Worm (Caenorhabditis elegans) whole organism, late embryonic: Measurements from ENCODE around the gene rmd-1.

Experiments
- C08G9.2 ChIP-seq: sonication (generic microtip); optimal IDR thresholded peaks from 2 replicates; lab custom pipeline; 2016; ENCODE audit warnings: mild to moderate bottlenecking, missing genetic modification characterization, moderate library complexity, missing compliant biosample characterization
- C38D4.7 ChIP-seq: fragments of 200-800 bp; sonication (Bioruptor generic); optimal IDR thresholded peaks from 2 replicates; lab custom pipeline; 2018; ENCODE audit warnings: mild to moderate bottlenecking, missing genetic modification characterization, moderate library complexity, missing compliant biosample characterization
- F13H6.1 ChIP-seq: sonication (generic microtip); optimal IDR thresholded peaks from 2 replicates; lab custom pipeline; 2016; ENCODE audit warnings: missing genetic modification characterization, missing compliant biosample characterization
- K02D7.2 ChIP-seq: sonication (generic microtip); optimal IDR thresholded peaks from 2 replicates; lab custom pipeline; 2017; ENCODE audit warnings: mild to moderate bottlenecking, missing genetic modification characterization, missing compliant biosample characterization
- K09A11.1 ChIP-seq: sonication (generic microtip); optimal IDR thresholded peaks from 2 replicates; lab custom pipeline; 2017; ENCODE audit warnings: antibody characterized with exemption, mild to moderate bottlenecking, missing genetic modification characterization, missing compliant biosample characterization; ENCODE audit not compliant: insufficient read depth
- T23F11.4 ChIP-seq: fragments of 200-800 bp; sonication (Bioruptor generic); optimal IDR thresholded peaks from 2 replicates; lab custom pipeline; 2018; ENCODE audit warnings: mild to moderate bottlenecking, missing genetic modification characterization, missing compliant biosample characterization
- ama-1 ChIP-seq: fragments of 150-350 bp; optimal IDR thresholded peaks from 2 replicates; lab custom pipeline; 2014
- ceh-14 ChIP-seq: sonication (generic microtip); optimal IDR thresholded peaks from 2 replicates; lab custom pipeline; 2016; ENCODE audit warnings: missing genotype, missing genetic modification characterization, missing compliant biosample characterization
- ceh-18 ChIP-seq: sonication (generic microtip); optimal IDR thresholded peaks from 2 replicates; lab custom pipeline; 2016; ENCODE audit warnings: missing genetic modification characterization, missing compliant biosample characterization
- ceh-19 ChIP-seq: fragments of 200-800 bp; sonication (Bioruptor generic); optimal IDR thresholded peaks from 2 replicates; lab custom pipeline; 2018; ENCODE audit warnings: mild to moderate bottlenecking, missing genetic modification characterization, missing compliant biosample characterization
- ceh-2 ChIP-seq: sonication (generic microtip); optimal IDR thresholded peaks from 2 replicates; lab custom pipeline; 2016; ENCODE audit warnings: missing genotype, missing genetic modification characterization, missing compliant biosample characterization
- ceh-22 ChIP-seq: sonication (generic microtip); optimal IDR thresholded peaks from 2 replicates; lab custom pipeline; 2017; ENCODE audit warnings: missing biosample characterization, missing genetic modification characterization
- ceh-24 ChIP-seq: sonication (generic microtip); optimal IDR thresholded peaks from 2 replicates; lab custom pipeline; 2016; ENCODE audit warnings: mild to moderate bottlenecking, missing genetic modification characterization, missing compliant biosample characterization
- ceh-31 ChIP-seq: sonication (generic microtip); optimal IDR thresholded peaks from 2 replicates; lab custom pipeline; 2016; ENCODE audit warnings: missing genetic modification characterization, missing compliant biosample characterization
- ceh-34 ChIP-seq: sonication (generic microtip); optimal IDR thresholded peaks from 2 replicates; lab custom pipeline; 2016; ENCODE audit warnings: mild to moderate bottlenecking, missing genetic modification characterization, missing compliant biosample characterization
- ceh-45 ChIP-seq: fragments of 200-800 bp; sonication (Bioruptor generic); IDR thresholded peaks from 2 replicates; pipeline ENCODE4 v1.3.6; 2022; ENCODE audit warnings: missing genetic modification reagents, missing genetic modification characterization, missing compliant biosample characterization
- ceh-9 ChIP-seq: sonication (generic microtip); optimal IDR thresholded peaks from 2 replicates; lab custom pipeline; 2016; ENCODE audit warnings: mild to moderate bottlenecking, missing genetic modification characterization, inconsistent platforms, missing compliant biosample characterization
- che-1 ChIP-seq: sonication (generic microtip); optimal IDR thresholded peaks from 2 replicates; lab custom pipeline; 2016; ENCODE audit warnings: mild to moderate bottlenecking, missing genetic modification characterization, missing compliant biosample characterization
- dmd-4 ChIP-seq: sonication (generic microtip); optimal IDR thresholded peaks from 2 replicates; lab custom pipeline; 2016; ENCODE audit warnings: borderline replicate concordance, missing genetic modification characterization, missing compliant biosample characterization
- dve-1 ChIP-seq: sonication (generic microtip); optimal IDR thresholded peaks from 2 replicates; lab custom pipeline; 2017; ENCODE audit warnings: antibody characterized with exemption, mild to moderate bottlenecking, missing genetic modification characterization, missing compliant biosample characterization
- elt-2 ChIP-seq: sonication (generic microtip); optimal IDR thresholded peaks from 2 replicates; lab custom pipeline; 2016; ENCODE audit warnings: missing genetic modification reagents, missing genetic modification characterization, missing compliant biosample characterization
- eyg-1 ChIP-seq: sonication (generic microtip); optimal IDR thresholded peaks from 2 replicates; lab custom pipeline; 2016; ENCODE audit warnings: missing genotype, missing genetic modification characterization, missing compliant biosample characterization
- fax-1 ChIP-seq: sonication (generic microtip); optimal IDR thresholded peaks from 2 replicates; lab custom pipeline; 2016; ENCODE audit warnings: missing genotype, missing genetic modification characterization, missing compliant biosample characterization
- fkh-6 ChIP-seq: sonication (generic microtip); optimal IDR thresholded peaks from 2 replicates; lab custom pipeline; 2016; ENCODE audit warnings: missing genetic modification characterization, missing compliant biosample characterization
- gmeb-2 ChIP-seq: sonication (generic microtip); optimal IDR thresholded peaks from 2 replicates; lab custom pipeline; 2016; ENCODE audit warnings: missing genetic modification characterization, inconsistent platforms, missing compliant biosample characterization
- hlh-13 ChIP-seq: fragments of 200-800 bp; sonication (Bioruptor generic); optimal IDR thresholded peaks from 2 replicates; lab custom pipeline; 2018; ENCODE audit warnings: mild to moderate bottlenecking, missing genetic modification characterization, missing compliant biosample characterization
- hlh-15 ChIP-seq: sonication (generic microtip); optimal IDR thresholded peaks from 2 replicates; lab custom pipeline; 2016; ENCODE audit warnings: missing genetic modification characterization, missing compliant biosample characterization
- madf-2 ChIP-seq: sonication (generic microtip); optimal IDR thresholded peaks from 2 replicates; lab custom pipeline; 2017; ENCODE audit warnings: missing genetic modification characterization, missing compliant biosample characterization
- mec-3 ChIP-seq: sonication (generic microtip); optimal IDR thresholded peaks from 2 replicates; lab custom pipeline; 2016; ENCODE audit warnings: borderline replicate concordance, missing genetic modification characterization, missing compliant biosample characterization
- nhr-11 ChIP-seq: fragments of 150-350 bp; optimal IDR thresholded peaks from 2 replicates; lab custom pipeline; 2014; ENCODE audit warnings: missing biosample characterization, missing genetic modification characterization
- nhr-232 ChIP-seq: sonication (generic microtip); optimal IDR thresholded peaks from 2 replicates; lab custom pipeline; 2016; ENCODE audit warnings: missing genetic modification characterization, missing compliant biosample characterization
- odd-2 ChIP-seq: sonication (generic microtip); optimal IDR thresholded peaks from 2 replicates; lab custom pipeline; 2017; ENCODE audit warnings: antibody characterized with exemption, mild to moderate bottlenecking, missing genetic modification characterization, missing compliant biosample characterization
- pat-9 ChIP-seq: fragments of 200-800 bp; sonication (Bioruptor generic); optimal IDR thresholded peaks from 2 replicates; lab custom pipeline; 2018; ENCODE audit warnings: mild to moderate bottlenecking, missing genetic modification characterization, moderate library complexity, missing compliant biosample characterization
- pax-1 ChIP-seq: fragments of 150-350 bp; optimal IDR thresholded peaks from 2 replicates; lab custom pipeline; 2014; ENCODE audit warnings: missing biosample characterization, missing genetic modification characterization
- pros-1 ChIP-seq: fragments of 150-350 bp; optimal IDR thresholded peaks from 2 replicates; lab custom pipeline; 2014; ENCODE audit warnings: missing biosample characterization, missing genetic modification reagents, missing genetic modification characterization
- ref-2 ChIP-seq: sonication (generic microtip); optimal IDR thresholded peaks from 2 replicates; lab custom pipeline; 2016; ENCODE audit warnings: missing genetic modification characterization, missing compliant biosample characterization
- rnt-1 ChIP-seq: sonication (generic microtip); optimal IDR thresholded peaks from 2 replicates; lab custom pipeline; 2016; ENCODE audit warnings: missing genetic modification characterization, missing compliant biosample characterization
- syd-9 ChIP-seq: sonication (generic microtip); optimal IDR thresholded peaks from 2 replicates; lab custom pipeline; 2016; ENCODE audit warnings: mild to moderate bottlenecking, missing genetic modification characterization, moderate library complexity, missing compliant biosample characterization
- tbx-7 ChIP-seq: sonication (generic microtip); optimal IDR thresholded peaks from 2 replicates; lab custom pipeline; 2016; ENCODE audit warnings: missing genotype, missing genetic modification characterization, missing compliant biosample characterization
- ttx-3 ChIP-seq: sonication (generic microtip); optimal IDR thresholded peaks from 2 replicates; lab custom pipeline; 2016; ENCODE audit warnings: missing genetic modification reagents, missing genetic modification characterization, missing compliant biosample characterization
- unc-42 ChIP-seq: sonication (generic microtip); optimal IDR thresholded peaks from 2 replicates; lab custom pipeline; 2016; ENCODE audit warnings: missing genotype, missing genetic modification characterization, missing compliant biosample characterization
- unc-86 ChIP-seq: sonication (generic microtip); optimal IDR thresholded peaks from 2 replicates; lab custom pipeline; 2016; ENCODE audit warnings: missing genetic modification characterization, missing compliant biosample characterization
- ztf-16 ChIP-seq: sonication (generic microtip); optimal IDR thresholded peaks from 2 replicates; lab custom pipeline; 2017; ENCODE audit warnings: missing genetic modification characterization, missing compliant biosample characterization

rmd-1 gene

ce11 chrIII:9751074-9751473, 7.8 kb upstream of the rmd-1 start, which contains the start of gene T05G5.5:
TSS of gene T05G5.5 (minus strand) at chrIII:9751432.
- TF ChIP-seq eyg-1 (tag; lab: Kevin White, UChicago) (no peak), K02D7.2 (tag; lab: Kevin White, UChicago) (no peak), elt-2 (tag; lab: Kevin White, UChicago) (no peak), ceh-2 (tag; lab: Kevin White, UChicago) (no peak), tbx-7 (tag; lab: Kevin White, UChicago) (no peak), pros-1 (tag; lab: Kevin White, UChicago) (no peak), ceh-19 (GFP tag; lab: Kevin White, UChicago) (no peak), ceh-14 (tag; lab: Kevin White, UChicago) (no peak)

ce11 chrIII:9752852-9753251, 6.0 kb upstream of the rmd-1 start, which contains the start of gene ech-6:
TSS of gene ech-6 (minus strand) at chrIII:9752883.
- TF ChIP-seq ceh-9 (tag; lab: Kevin White, UChicago) (no peak), gmeb-2 (tag; lab: Kevin White, UChicago) (no peak), unc-42 (tag; lab: Kevin White, UChicago) (no peak), madf-2 (tag; lab: Kevin White, UChicago) (no peak), F13H6.1 (tag; lab: Kevin White, UChicago) (no peak), ceh-31 (tag; lab: Kevin White, UChicago) (no peak), pax-1 (tag; lab: Kevin White, UChicago) (no peak), che-1 (tag; lab: Kevin White, UChicago) (no peak), syd-9 (no peak), rnt-1 (tag; lab: Kevin White, UChicago) (no peak), K09A11.1 (tag; lab: Kevin White, UChicago) (no peak)

ce11 chrIII:9757414-9757813, 1.5 kb upstream of the rmd-1 start, which contains the start of gene vps-53:
TSS of gene vps-53 (minus strand) at chrIII:9757514.
- no peak for TF ChIP-seq nhr-232
- TF ChIP-seq ceh-18 (tag; lab: Kevin White, UChicago): no peak
- no peak for TF ChIP-seq ref-2 (tag; lab: Kevin White, UChicago)
- no peak for TF ChIP-seq dve-1 (tag; lab: Kevin White, UChicago)
- no peak for TF ChIP-seq ceh-34 (tag; lab: Kevin White, UChicago)
- TF ChIP-seq che-1 (tag; lab: Kevin White, UChicago): no peak
- TF ChIP-seq unc-86 (tag; lab: Kevin White, UChicago): no peak

ce11 chrIII:9760184-9760583, 1.3 kb downstream of the rmd-1 start:
- TF ChIP-seq C38D4.7 (GFP tag; lab: Kevin White, UChicago) (no peak), ttx-3 (tag; lab: Kevin White, UChicago) (no peak), ceh-2 (tag; lab: Kevin White, UChicago) (no peak), ceh-9 (tag; lab: Kevin White, UChicago) (no peak), odd-2 (tag; lab: Kevin White, UChicago) (no peak), K09A11.1 (tag; lab: Kevin White, UChicago) (no peak), ztf-16 (tag; lab: Kevin White, UChicago) (no peak), ceh-24 (tag; lab: Kevin White, UChicago) (no peak), fax-1 (tag; lab: Kevin White, UChicago) (no peak), madf-2 (tag; lab: Kevin White, UChicago) (no peak)
- TF ChIP-seq, all 69 proteins: peak for 0

ce11 chrIII:9762093-9762748, 3.3 kb downstream of the rmd-1 start, which contains the start of gene gcc-2:
TSS of gene gcc-2 (minus strand) at chrIII:9762143.
- TF ChIP-seq ceh-2 (tag; lab: Kevin White, UChicago) (no peak), unc-42 (tag; lab: Kevin White, UChicago) (no peak), fkh-6 (tag; lab: Kevin White, UChicago) (no peak), ceh-22 (no peak), ceh-31 (tag; lab: Kevin White, UChicago) (no peak), ceh-45 (no peak), C08G9.2 (tag; lab: Kevin White, UChicago) (no peak), mec-3 (tag; lab: Kevin White, UChicago) (no peak), dmd-4 (tag; lab: Kevin White, UChicago) (no peak), ceh-19 (GFP tag; lab: Kevin White, UChicago) (no peak), hlh-15 (tag; lab: Kevin White, UChicago) (no peak), nhr-11 (tag; lab: Kevin White, UChicago) (no peak), T23F11.4 (GFP tag; lab: Kevin White, UChicago) (no peak), hlh-13 (GFP tag; lab: Kevin White, UChicago) (no peak), ama-1 (lab: Kevin White, UChicago) (no peak), pat-9 (tag; lab: Kevin White, UChicago) (no peak), tbx-7 (tag; lab: Kevin White, UChicago) (no peak)
- TF ChIP-seq, all 69 proteins: peak for 0
